Worm (Caenorhabditis elegans): ENCODE data around the gene M02B1.4.

M02B1.4 gene

DNA sequence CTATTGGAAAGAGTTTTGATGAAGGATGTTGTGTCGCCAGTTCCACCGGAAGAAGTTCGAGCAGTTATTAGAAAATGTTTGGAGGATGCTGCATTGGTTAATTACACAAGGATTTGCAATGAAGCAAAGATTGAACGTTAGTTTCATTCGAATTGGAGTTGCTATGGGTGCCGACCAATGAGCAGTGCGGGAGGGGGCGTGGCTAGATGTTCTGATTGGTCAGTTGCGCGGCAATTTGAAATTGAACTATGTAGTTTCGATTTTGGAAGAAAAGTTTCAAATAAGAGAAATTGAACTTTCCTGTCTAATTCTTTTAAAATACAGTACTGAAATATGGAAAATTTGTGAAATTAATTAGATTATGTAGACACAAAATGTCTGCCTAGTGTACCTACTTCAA lies 41.9 kb downstream of the M02B1.4 start:
- TF ChIP-seq nfya-1 (tag; optimal IDR thresholded peaks at IDR 0.05; ENCODE audit: insufficient read depth) (peak; percentile 67), snpc-4 (tag; optimal IDR thresholded peaks at IDR 0.05) (no peak)

DNA sequence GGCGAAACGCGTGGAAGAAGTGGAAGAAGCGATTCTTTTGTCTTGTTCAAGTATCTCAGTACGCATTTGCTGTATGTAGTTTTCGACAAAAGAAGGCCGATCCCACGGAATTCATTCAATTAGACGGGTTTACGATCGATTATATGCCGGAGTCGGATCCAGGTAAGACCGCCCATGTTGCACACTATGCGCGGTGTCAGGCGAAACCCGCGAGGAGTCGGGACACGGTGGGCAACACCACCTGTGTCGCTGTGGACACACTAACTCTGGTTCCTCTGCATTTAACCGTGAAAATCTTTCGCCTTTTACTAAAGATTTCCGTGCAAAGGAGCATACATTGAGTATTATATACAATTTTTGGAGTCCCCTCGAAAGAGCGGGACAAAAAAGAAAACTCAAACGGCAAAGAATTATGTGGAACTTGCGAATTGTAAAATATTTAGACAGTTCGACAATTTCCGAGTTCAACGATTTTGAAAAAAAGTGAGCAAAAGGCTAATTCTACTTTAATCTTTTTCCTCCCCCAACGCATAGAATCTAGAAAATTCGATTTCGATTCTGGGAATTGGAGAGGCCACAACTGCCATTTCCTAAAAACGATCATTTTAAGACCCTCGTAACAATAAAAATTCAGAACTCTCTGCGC lies 43.2 kb downstream of the M02B1.4 start:
- TF ChIP-seq nhr-28 (tag; optimal IDR thresholded peaks at IDR 0.05), result no peak
- no peak for TF ChIP-seq ceh-28 (tag; optimal IDR thresholded peaks at IDR 0.05)
- TF ChIP-seq snpc-4 (tag; optimal IDR thresholded peaks at IDR 0.05), result no peak
- no peak for TF ChIP-seq unc-62 (GFP tag; optimal IDR thresholded peaks at IDR 0.05)
- TF ChIP-seq lsy-12 (tag; optimal IDR thresholded peaks at IDR 0.05), result no peak
- TF ChIP-seq nhr-76 (tag; optimal IDR thresholded peaks at IDR 0.05), result no peak
- TF ChIP-seq ceh-9 (tag; optimal IDR thresholded peaks at IDR 0.05), result no peak
- no peak for TF ChIP-seq lin-39 (tag; optimal IDR thresholded peaks at IDR 0.05)
- no peak for TF ChIP-seq nhr-11 (tag; optimal IDR thresholded peaks at IDR 0.05)
- no peak for TF ChIP-seq ama-1 (optimal IDR thresholded peaks at IDR 0.05)
- TF ChIP-seq tbx-2 (tag; optimal IDR thresholded peaks at IDR 0.05), result no peak
- no peak for TF ChIP-seq egl-27 (tag; optimal IDR thresholded peaks at IDR 0.05)
- TF ChIP-seq pqm-1 (tag; optimal IDR thresholded peaks at IDR 0.05), result no peak
- TF ChIP-seq lin-15B (tag; optimal IDR thresholded peaks at IDR 0.05), result no peak
- no peak for TF ChIP-seq ztf-11 (tag; optimal IDR thresholded peaks at IDR 0.05)
- TF ChIP-seq fkh-10 (GFP tag; optimal IDR thresholded peaks at IDR 0.05), result no peak
- TF ChIP-seq nhr-67 (tag; optimal IDR thresholded peaks at IDR 0.05), result no peak
- TF ChIP-seq nfya-1 (tag; optimal IDR thresholded peaks at IDR 0.05; ENCODE audit: insufficient read depth), result no peak
- TF ChIP-seq pha-4 (tag; optimal IDR thresholded peaks at IDR 0.05), result no peak

DNA sequence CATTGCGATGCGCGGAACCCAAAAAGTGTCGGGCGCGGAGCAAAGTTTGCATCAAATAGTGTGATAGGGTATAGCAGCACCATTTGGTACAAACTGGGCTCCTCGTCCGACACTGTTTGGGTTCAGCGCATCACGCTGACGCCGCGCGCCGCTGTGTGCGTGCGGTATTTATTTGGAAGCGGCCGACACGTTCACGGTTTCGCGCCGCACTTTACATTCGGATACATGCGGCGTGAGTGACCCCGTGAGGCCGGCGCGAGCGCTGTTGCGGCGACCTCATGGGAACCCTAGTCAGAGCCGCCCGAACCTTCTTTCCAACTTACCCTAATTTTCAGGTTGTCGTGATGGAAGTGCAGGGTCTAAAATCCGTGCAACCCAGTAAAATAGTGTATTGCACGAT lies 44.1 kb downstream of the M02B1.4 start:
- TF ChIP-seq aly-2 (tag; optimal IDR thresholded peaks at IDR 0.05), result no peak
- no peak for TF ChIP-seq ceh-28 (tag; optimal IDR thresholded peaks at IDR 0.05)
- no peak for TF ChIP-seq ama-1 (optimal IDR thresholded peaks at IDR 0.05)
- no peak for TF ChIP-seq lin-15B (tag; optimal IDR thresholded peaks at IDR 0.05)
- TF ChIP-seq unc-39 (tag; optimal IDR thresholded peaks at IDR 0.05), result no peak
- no peak for TF ChIP-seq nfya-1 (tag; optimal IDR thresholded peaks at IDR 0.05; ENCODE audit: insufficient read depth)
- no peak for TF ChIP-seq snpc-4 (tag; optimal IDR thresholded peaks at IDR 0.05)
- no peak for TF ChIP-seq lsy-12 (tag; optimal IDR thresholded peaks at IDR 0.05)
- no peak for TF ChIP-seq ceh-9 (tag; optimal IDR thresholded peaks at IDR 0.05)
- TF ChIP-seq daf-12 (tag; optimal IDR thresholded peaks at IDR 0.05), result no peak
- no peak for TF ChIP-seq tbx-2 (tag; optimal IDR thresholded peaks at IDR 0.05)
- no peak for TF ChIP-seq ceh-16 (tag; optimal IDR thresholded peaks at IDR 0.05)
- no peak for TF ChIP-seq unc-62 (GFP tag; optimal IDR thresholded peaks at IDR 0.05)
- no peak for TF ChIP-seq R02D3.7 (tag; optimal IDR thresholded peaks at IDR 0.05)
- no peak for TF ChIP-seq nhr-25 (tag; optimal IDR thresholded peaks at IDR 0.05)
